Fruit fly (Drosophila melanogaster): Measurements from ENCODE around the gene CG13711.

The CG13711 gene

DNA sequence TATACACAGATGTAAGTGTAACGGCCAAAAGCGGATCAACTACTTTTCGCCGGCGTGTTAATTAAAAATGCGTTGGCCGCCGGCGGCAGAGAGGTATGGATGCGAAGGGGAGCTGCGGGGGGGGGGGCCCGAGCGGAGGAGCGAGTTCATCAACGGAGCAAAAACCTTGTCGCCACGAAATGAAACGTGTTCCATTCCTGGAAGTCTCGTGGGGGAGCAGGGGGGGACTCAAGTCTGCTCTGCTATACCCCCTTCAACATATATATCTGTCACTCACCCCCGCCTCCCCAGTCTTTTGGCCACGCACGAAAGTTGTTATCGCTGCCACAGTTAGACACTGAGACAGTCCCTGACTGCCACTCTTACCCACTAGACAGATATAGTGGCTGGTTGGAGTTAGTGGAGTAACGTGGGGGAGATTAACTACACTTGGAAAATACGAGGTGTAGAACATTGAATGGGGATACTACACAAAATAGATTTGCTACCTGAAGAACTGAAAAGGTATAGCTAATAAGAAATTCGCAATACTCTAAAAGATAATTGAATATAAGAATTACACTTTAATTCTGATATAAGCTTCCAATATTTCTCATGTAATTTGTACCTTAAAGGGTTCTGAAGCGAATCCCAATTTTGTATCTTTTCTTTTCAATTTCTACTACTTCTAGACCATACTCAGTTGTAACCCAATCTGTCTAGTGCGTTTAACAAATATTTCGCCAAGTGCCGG, 10.4 kb upstream of the CG13711 start:
- TF ChIP-seq Dip3 (GFP tag; optimal IDR thresholded peaks at IDR 0.05), result no peak
- TF ChIP-seq ftz-f1 (GFP tag; optimal IDR thresholded peaks at IDR 0.05), result peak; percentile 18
- TF ChIP-seq nerfin-1 (tag; optimal IDR thresholded peaks at IDR 0.05), result no peak
- no peak for TF ChIP-seq hth (optimal IDR thresholded peaks at IDR 0.05)
- no peak for TF ChIP-seq CG12659 (GFP tag; optimal IDR thresholded peaks at IDR 0.05)
- peak; percentile 3; the same call in 1 of the 2 replicates for TF ChIP-seq NFAT (GFP tag; IDR thresholded peaks at IDR 0.05)
- no peak for TF ChIP-seq CG17912 (GFP tag; optimal IDR thresholded peaks at IDR 0.05)
- TF ChIP-seq Hand (GFP tag; optimal IDR thresholded peaks at IDR 0.05), result no peak
- TF ChIP-seq ara (GFP tag; IDR thresholded peaks at IDR 0.05), result no peak
- no peak for TF ChIP-seq Atf3 (GFP tag; optimal IDR thresholded peaks at IDR 0.05)
- no peak for TF ChIP-seq CG17361 (GFP tag; IDR thresholded peaks at IDR 0.05)
- no peak for TF ChIP-seq CG10543 (GFP tag; optimal IDR thresholded peaks at IDR 0.05)
- TF ChIP-seq schlank (tag; optimal IDR thresholded peaks at IDR 0.05), result no peak
- no peak for TF ChIP-seq Trl (optimal IDR thresholded peaks at IDR 0.05)
- TF ChIP-seq Trl (GFP tag; optimal IDR thresholded peaks at IDR 0.05), result no peak
- no peak for TF ChIP-seq CG11723 (GFP tag; optimal IDR thresholded peaks at IDR 0.05)
- no peak for TF ChIP-seq CG10654 (GFP tag; optimal IDR thresholded peaks at IDR 0.05)
- TF ChIP-seq CG15514 (GFP tag; optimal IDR thresholded peaks at IDR 0.05), result no peak
- no peak for TF ChIP-seq tup (GFP tag; optimal IDR thresholded peaks at IDR 0.05)
- TF ChIP-seq salm (tag; optimal IDR thresholded peaks at IDR 0.05), result no peak
- TF ChIP-seq CG6654 (GFP tag; optimal IDR thresholded peaks at IDR 0.05), result no peak
- no peak for TF ChIP-seq bowl (GFP tag; IDR thresholded peaks at IDR 0.05)
- TF ChIP-seq fru (optimal IDR thresholded peaks at IDR 0.05), result no peak
- peak; percentile 61 for TF ChIP-seq Ets65A (GFP tag)
- TF ChIP-seq stwl (tag; optimal IDR thresholded peaks at IDR 0.05), result no peak
- TF ChIP-seq CG10565 (GFP tag; optimal IDR thresholded peaks at IDR 0.05), result no peak
- TF ChIP-seq gem (tag; optimal IDR thresholded peaks at IDR 0.05), result no peak
- no peak for TF ChIP-seq Atf6 (GFP tag; IDR thresholded peaks at IDR 0.05)
- TF ChIP-seq tin (GFP tag; optimal IDR thresholded peaks at IDR 0.05), result no peak
- no peak for TF ChIP-seq Doc2 (GFP tag; IDR thresholded peaks at IDR 0.05)
- no peak for TF ChIP-seq D19B (GFP tag; optimal IDR thresholded peaks at IDR 0.05)
- TF ChIP-seq chinmo (GFP tag; IDR thresholded peaks at IDR 0.05; ENCODE audit: partially characterized antibody), result peak; percentile 69; the same call in 1 of the 4 replicates
- peak; percentile 59; the same call in 2 of the 3 replicates for TF ChIP-seq sr (GFP tag; IDR thresholded peaks at IDR 0.05)
- TF ChIP-seq Sox100B (GFP tag; optimal IDR thresholded peaks at IDR 0.05), result no peak
- TF ChIP-seq lola (GFP tag; optimal IDR thresholded peaks at IDR 0.05), result no peak
- peak; percentile 35 for TF ChIP-seq oc (tag; optimal IDR thresholded peaks at IDR 0.05)
- TF ChIP-seq CG3163 (GFP tag; optimal IDR thresholded peaks at IDR 0.05), result no peak
- TF ChIP-seq CG3065 (GFP tag; optimal IDR thresholded peaks at IDR 0.05), result no peak
- TF ChIP-seq otp (GFP tag; IDR thresholded peaks at IDR 0.05), result no peak
- no peak for TF ChIP-seq CG8924 (tag; optimal IDR thresholded peaks at IDR 0.05)
- no peak for TF ChIP-seq prd (optimal IDR thresholded peaks at IDR 0.05)
- no peak for TF ChIP-seq prd (GFP tag; IDR thresholded peaks at IDR 0.05)
- TF ChIP-seq CG3995 (GFP tag; optimal IDR thresholded peaks at IDR 0.05), result no peak
- TF ChIP-seq Asciz (GFP tag; optimal IDR thresholded peaks at IDR 0.05), result no peak
- no peak for TF ChIP-seq eyg (GFP tag; optimal IDR thresholded peaks at IDR 0.05)
- TF ChIP-seq CG11504 (tag; optimal IDR thresholded peaks at IDR 0.05), result peak; percentile 24
- no peak for TF ChIP-seq toy (GFP tag; IDR thresholded peaks at IDR 0.05)
- no peak for TF ChIP-seq Taf1 (GFP tag; IDR thresholded peaks at IDR 0.05)
- TF ChIP-seq CG17385 (GFP tag; optimal IDR thresholded peaks at IDR 0.05), result no peak
- TF ChIP-seq caup (GFP tag; optimal IDR thresholded peaks at IDR 0.05; ENCODE audit: severe bottlenecking), result no peak
- TF ChIP-seq CG17802 (tag; optimal IDR thresholded peaks at IDR 0.05), result no peak
- TF ChIP-seq br (optimal IDR thresholded peaks at IDR 0.05), result no peak
